Fruit fly (Drosophila melanogaster) whole organism, embryonic: ENCODE data around the gene CG31219.
A peak's percentile ranks its signal among the peaks of the same experiment; 100 is the strongest.

Experiments used
- CG10462 ChIP-seq: fragments of 200-800 bp; sonication (Bioruptor generic); optimal IDR thresholded peaks from 2 replicates; lab custom pipeline; 2016; ENCODE audit warnings: missing biosample characterization, missing genetic modification characterization
- CG10979 ChIP-seq: fragments of 200-800 bp; sonication (Bioruptor generic); optimal IDR thresholded peaks from 2 replicates; lab custom pipeline; 2018; ENCODE audit warnings: missing biosample characterization, mild to moderate bottlenecking, missing genetic modification characterization, moderate library complexity
- CG11093 ChIP-seq: fragments of 200-800 bp; sonication (Bioruptor generic); IDR thresholded peaks from 3 replicates; pipeline ENCODE4 v1.3.6; 2022; ENCODE audit warnings: missing biosample characterization, missing genetic modification characterization
- CG11723 ChIP-seq: fragments of 200-800 bp; sonication (Bioruptor generic); optimal IDR thresholded peaks from 2 replicates; lab custom pipeline; 2017; ENCODE audit warnings: missing biosample characterization, mild to moderate bottlenecking, missing genetic modification characterization
- CG14965 ChIP-seq: fragments of 200-800 bp; sonication (Bioruptor generic); optimal IDR thresholded peaks from 2 replicates; lab custom pipeline; 2016; ENCODE audit warnings: missing biosample characterization, missing genetic modification characterization, borderline replicate concordance
- CG15601 ChIP-seq: fragments of 200-800 bp; sonication (Bioruptor generic); optimal IDR thresholded peaks from 3 replicates; lab custom pipeline; 2019; ENCODE audit warnings: missing biosample characterization, mild to moderate bottlenecking, missing genetic modification characterization, moderate library complexity
- CG16779 ChIP-seq: fragments of 200-800 bp; sonication (Bioruptor generic); IDR thresholded peaks from 2 replicates; pipeline ENCODE4 v1.3.6; 2022; ENCODE audit warnings: missing biosample characterization, missing genetic modification characterization
- CG18476 ChIP-seq: fragments of 200-800 bp; sonication (Bioruptor generic); optimal IDR thresholded peaks from 2 replicates; lab custom pipeline; 2016; ENCODE audit warnings: missing biosample characterization, mild to moderate bottlenecking, missing genetic modification characterization
- CG2712 ChIP-seq: fragments of 200-800 bp; optimal IDR thresholded peaks from 3 replicates; lab custom pipeline; 2019; ENCODE audit warnings: missing biosample characterization, mild to moderate bottlenecking, missing genetic modification characterization, moderate library complexity
- CG30020 ChIP-seq: fragments of 200-800 bp; optimal IDR thresholded peaks from 2 replicates; lab custom pipeline; 2019; ENCODE audit warnings: missing biosample characterization, mild to moderate bottlenecking, missing genetic modification characterization, moderate library complexity
- CG3065 ChIP-seq: fragments of 200-800 bp; sonication (Bioruptor generic); optimal IDR thresholded peaks from 2 replicates; lab custom pipeline; 2016; ENCODE audit warnings: missing biosample characterization, missing genetic modification characterization
- CG4730 ChIP-seq: fragments of 200-800 bp; sonication (Bioruptor generic); IDR thresholded peaks from 2 replicates; pipeline ENCODE4 v1.3.6; 2022; ENCODE audit warnings: missing biosample characterization, missing genetic modification characterization
- CG7357 ChIP-seq: fragments of 200-800 bp; sonication (Bioruptor generic); IDR thresholded peaks from 3 replicates; pipeline ENCODE4 v1.3.6; 2022; ENCODE audit warnings: missing biosample characterization, missing genetic modification characterization
- CG7963 ChIP-seq: fragments of 200-800 bp; sonication (Bioruptor generic); IDR thresholded peaks from 3 replicates; pipeline ENCODE4 v1.3.6; 2022; ENCODE audit warnings: missing biosample characterization, missing genetic modification characterization; ENCODE audit not compliant: partially characterized antibody
- CG8281 ChIP-seq: fragments of 200-800 bp; sonication (Bioruptor generic); optimal IDR thresholded peaks from 2 replicates; lab custom pipeline; 2018; ENCODE audit warnings: missing biosample characterization, mild to moderate bottlenecking, missing genetic modification characterization, moderate library complexity
- CG8290 ChIP-seq, 3 experiments: fragments of 200-800 bp; sonication (Bioruptor generic); optimal IDR thresholded peaks; 2 replicates each; lab custom pipeline; 2016 to 2019; ENCODE audit warnings: missing biosample characterization in 3 of 3, missing genetic modification characterization in 3 of 3, mild to moderate bottlenecking in 2 of 3, moderate library complexity in 1 of 3
- CG8359 ChIP-seq: fragments of 200-800 bp; sonication (Bioruptor generic); optimal IDR thresholded peaks from 2 replicates; lab custom pipeline; 2017; ENCODE audit warnings: missing biosample characterization, mild to moderate bottlenecking, missing genetic modification characterization, borderline replicate concordance
- CG9727 ChIP-seq: fragments of 200-800 bp; sonication (Bioruptor generic); optimal IDR thresholded peaks from 3 replicates; lab custom pipeline; 2017; ENCODE audit warnings: missing biosample characterization, mild to moderate bottlenecking, missing genetic modification characterization
- CG9817 ChIP-seq: fragments of 200-800 bp; sonication (Bioruptor generic); optimal IDR thresholded peaks from 2 replicates; lab custom pipeline; 2018; ENCODE audit warnings: missing biosample characterization, mild to moderate bottlenecking, missing genetic modification characterization, moderate library complexity
- Dref ChIP-seq: fragments of 200-800 bp; sonication (Bioruptor generic); IDR thresholded peaks from 2 replicates; pipeline ENCODE4 v1.3.6; 2022; ENCODE audit warnings: missing biosample characterization, missing genetic modification characterization
- Eip74EF ChIP-seq, 2 experiments: fragments of 200-800 bp in 1 of 2; fragments of >200 bp in 1 of 2; sonication (Bioruptor generic) in 1 of 2; optimal IDR thresholded peaks; 2 replicates each; lab custom pipeline; 2017 to 2019; ENCODE audit warnings: missing biosample characterization in 2 of 2, missing genetic modification characterization in 2 of 2, mild to moderate bottlenecking in 1 of 2, moderate library complexity in 1 of 2
- Ets97D ChIP-seq: fragments of 200-800 bp; sonication (Bioruptor generic); optimal IDR thresholded peaks from 3 replicates; lab custom pipeline; 2016; ENCODE audit warnings: missing biosample characterization, missing genetic modification characterization
- Fer1 ChIP-seq: fragments of 200-800 bp; sonication (Bioruptor generic); optimal IDR thresholded peaks from 2 replicates; lab custom pipeline; 2017; ENCODE audit warnings: missing biosample characterization, mild to moderate bottlenecking, missing genetic modification characterization
- GATAe ChIP-seq: fragments of 200-800 bp; sonication (Bioruptor generic); conservative IDR thresholded peaks from 2 replicates; pipeline ENCODE4 v1.3.6; 2022; ENCODE audit warnings: missing biosample characterization, missing genetic modification characterization
- HLHmδ ChIP-seq: fragments of 200-800 bp; sonication (Bioruptor generic); optimal IDR thresholded peaks from 2 replicates; lab custom pipeline; 2018; ENCODE audit warnings: missing biosample characterization, mild to moderate bottlenecking, missing genetic modification characterization, moderate library complexity
- Kr ChIP-seq: fragments of 200-800 bp; sonication (Bioruptor generic); optimal IDR thresholded peaks from 2 replicates; lab custom pipeline; 2017; ENCODE audit warnings: missing biosample characterization, mild to moderate bottlenecking, missing genetic modification characterization
- Meics ChIP-seq: fragments of 200-800 bp; sonication (Bioruptor generic); optimal IDR thresholded peaks from 2 replicates; lab custom pipeline; 2017; ENCODE audit warnings: missing biosample characterization, mild to moderate bottlenecking, missing genetic modification characterization
- Mes4 ChIP-seq: fragments of 200-800 bp; sonication (Bioruptor generic); optimal IDR thresholded peaks from 2 replicates; lab custom pipeline; 2016; ENCODE audit warnings: missing biosample characterization, missing genetic modification characterization
- Sox100B ChIP-seq: fragments of 200-800 bp; sonication (Bioruptor generic); optimal IDR thresholded peaks from 3 replicates; lab custom pipeline; 2018; ENCODE audit warnings: missing biosample characterization, mild to moderate bottlenecking, missing genetic modification characterization
- Ssrp ChIP-seq: fragments of 200-800 bp; sonication (Bioruptor generic); optimal IDR thresholded peaks from 2 replicates; lab custom pipeline; 2018; ENCODE audit warnings: missing biosample characterization, mild to moderate bottlenecking, missing genetic modification characterization, moderate library complexity
- Stat92E ChIP-seq, 3 experiments: fragments of >200 bp in 2 of 3; fragments of 200-800 bp in 1 of 3; sonication (Bioruptor generic) in 1 of 3; optimal IDR thresholded peaks; 2 replicates each; lab custom pipeline; 2017 to 2019; ENCODE audit warnings: missing biosample characterization in 3 of 3, missing genetic modification characterization in 3 of 3, mild to moderate bottlenecking in 1 of 3, moderate library complexity in 1 of 3
- Xrp1 ChIP-seq: fragments of 200-800 bp; sonication (Bioruptor generic); IDR thresholded peaks from 2 replicates; pipeline ENCODE4 v1.3.6; 2022; ENCODE audit warnings: missing biosample characterization, missing genetic modification characterization
- ap ChIP-seq: fragments of 200-800 bp; sonication (Bioruptor generic); IDR thresholded peaks from 2 replicates; pipeline ENCODE4 v1.3.6; 2022; ENCODE audit warnings: missing biosample characterization, missing genetic modification characterization
- ara ChIP-seq: fragments of 200-800 bp; sonication (Bioruptor generic); IDR thresholded peaks from 2 replicates; pipeline ENCODE4 v1.3.6; 2022; ENCODE audit warnings: missing biosample characterization, missing genetic modification characterization
- ato ChIP-seq: fragments of 200-800 bp; sonication (Bioruptor generic); IDR thresholded peaks from 2 replicates; pipeline ENCODE4 v1.3.6; 2022; ENCODE audit warnings: missing biosample characterization, missing genetic modification characterization; ENCODE audit not compliant: partially characterized antibody
- cato ChIP-seq: fragments of 200-800 bp; sonication (Bioruptor generic); optimal IDR thresholded peaks from 2 replicates; lab custom pipeline; 2016; ENCODE audit warnings: missing biosample characterization, missing genetic modification characterization, borderline replicate concordance
- ems ChIP-seq: fragments of 200-800 bp; sonication (Bioruptor generic); optimal IDR thresholded peaks from 3 replicates; lab custom pipeline; 2016; ENCODE audit warnings: missing biosample characterization, missing genetic modification characterization
- en ChIP-seq: fragments of 200-800 bp; sonication (Bioruptor generic); optimal IDR thresholded peaks from 2 replicates; lab custom pipeline; 2016; ENCODE audit warnings: missing biosample characterization, missing genetic modification characterization
- fd3F ChIP-seq: fragments of 200-800 bp; sonication (Bioruptor generic); optimal IDR thresholded peaks from 2 replicates; lab custom pipeline; 2018; ENCODE audit warnings: missing biosample characterization, mild to moderate bottlenecking, missing genetic modification characterization, moderate library complexity
- fu2 ChIP-seq: fragments of 200-800 bp; sonication (Bioruptor generic); optimal IDR thresholded peaks from 2 replicates; lab custom pipeline; 2016; ENCODE audit warnings: missing biosample characterization, missing genetic modification characterization
- hbn ChIP-seq: fragments of 200-800 bp; sonication (Bioruptor generic); IDR thresholded peaks from 2 replicates; pipeline ENCODE4 v1.3.6; 2022; ENCODE audit warnings: missing biosample characterization, missing genetic modification characterization; ENCODE audit not compliant: partially characterized antibody
- kay ChIP-seq: fragments of 200-800 bp; sonication (Bioruptor generic); optimal IDR thresholded peaks from 2 replicates; lab custom pipeline; 2016; ENCODE audit warnings: missing biosample characterization, missing genetic modification characterization
- lola ChIP-seq, 3 experiments: fragments of >200 bp in 2 of 3; fragments of 200-800 bp in 1 of 3; sonication (Bioruptor generic) in 1 of 3; optimal IDR thresholded peaks; 2 replicates each; lab custom pipeline; 2017 to 2019; ENCODE audit warnings: missing biosample characterization in 3 of 3, missing genetic modification characterization in 3 of 3, mild to moderate bottlenecking in 1 of 3, moderate library complexity in 1 of 3
- odd ChIP-seq: fragments of 200-800 bp; sonication (Bioruptor generic); optimal IDR thresholded peaks from 2 replicates; lab custom pipeline; 2017; ENCODE audit warnings: missing biosample characterization, mild to moderate bottlenecking, missing genetic modification characterization
- p53 ChIP-seq: fragments of 200-800 bp; sonication (Bioruptor generic); optimal IDR thresholded peaks from 2 replicates; lab custom pipeline; 2016; ENCODE audit warnings: missing biosample characterization, missing genetic modification characterization
- pb ChIP-seq: fragments of 200-800 bp; sonication (Bioruptor generic); optimal IDR thresholded peaks from 3 replicates; lab custom pipeline; 2016; ENCODE audit warnings: missing biosample characterization, missing genetic modification characterization
- unc-4 ChIP-seq: fragments of 200-800 bp; sonication (Bioruptor generic); IDR thresholded peaks from 2 replicates; pipeline ENCODE4 v1.3.6; 2022; ENCODE audit warnings: missing biosample characterization, missing genetic modification characterization; ENCODE audit not compliant: partially characterized antibody
- zf30C ChIP-seq: fragments of 200-800 bp; sonication (Bioruptor generic); optimal IDR thresholded peaks from 3 replicates; lab custom pipeline; 2018; ENCODE audit warnings: missing biosample characterization, mild to moderate bottlenecking, missing genetic modification characterization

Gene CG31219

DNA sequence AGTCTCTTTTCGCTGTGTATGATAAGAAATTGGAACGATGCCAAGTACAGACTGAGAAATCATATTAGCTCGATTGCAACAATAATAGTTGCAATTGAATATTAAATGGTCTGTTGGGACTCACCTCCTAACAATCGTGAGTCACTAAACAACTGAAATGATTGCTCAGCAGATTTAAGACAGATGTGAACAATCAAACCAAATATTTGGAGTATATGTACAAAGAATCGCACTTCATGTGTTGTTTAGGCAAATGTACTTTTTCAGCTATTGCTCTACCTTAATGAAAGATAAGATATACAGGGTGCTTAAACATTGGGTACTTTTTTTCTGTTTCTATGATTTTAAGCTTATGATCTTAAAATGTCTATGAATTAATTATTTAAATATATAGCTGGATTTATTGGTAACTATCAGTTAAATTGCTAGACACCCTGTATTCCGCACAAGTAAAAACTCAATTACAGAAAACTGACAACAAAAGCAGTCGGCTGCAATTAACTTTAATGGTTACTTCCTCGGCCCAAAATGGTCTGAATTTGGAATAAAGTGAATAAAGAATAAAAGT is 9.2 kb upstream of the CG31219 start (continued):
- peak; percentile 27 for TF ChIP-seq cato (GFP tag; lab: Kevin White, UChicago)
- peak; percentile 50 for TF ChIP-seq CG8359 (GFP tag; lab: Kevin White, UChicago)
- TF ChIP-seq Dref (GFP tag; lab: Robert Waterston, UW), result no peak
- no peak for TF ChIP-seq Kr (GFP tag; lab: Kevin White, UChicago)
- no peak for TF ChIP-seq zf30C (GFP tag; lab: Kevin White, UChicago)
- peak; percentile 74 for TF ChIP-seq CG8281 (tag; lab: Kevin White, UChicago)
- TF ChIP-seq CG2712 (tag; lab: Kevin White, UChicago), result peak; percentile 89
- TF ChIP-seq CG9727 (GFP tag; lab: Kevin White, UChicago), result peak; percentile 85
- TF ChIP-seq unc-4 (GFP tag; lab: Robert Waterston, UW), result no peak
- no peak for TF ChIP-seq CG7963 (GFP tag; lab: Robert Waterston, UW)
- TF ChIP-seq CG16779 (GFP tag; lab: Robert Waterston, UW), result peak; percentile 83; the same call in 1 of the 2 replicates
- peak; percentile 88 for TF ChIP-seq CG10979 (tag; lab: Kevin White, UChicago)
- peak in 1 of 3 experiments; percentile 71 for TF ChIP-seq lola (GFP tag; optimal IDR thresholded peaks at IDR 0.05; lab: Kevin White, UChicago)
- TF ChIP-seq odd (GFP tag; lab: Kevin White, UChicago), result peak; percentile 87
- TF ChIP-seq CG18476 (GFP tag; lab: Kevin White, UChicago), result peak; percentile 62
- peak; percentile 86 for TF ChIP-seq CG15601
- peak; percentile 46; the same call in 1 of the 3 replicates for TF ChIP-seq CG11093 (GFP tag; lab: Robert Waterston, UW)
- TF ChIP-seq hbn (GFP tag; lab: Robert Waterston, UW), result no peak
- peak; percentile 65 for TF ChIP-seq ems (GFP tag; lab: Kevin White, UChicago)
- no peak for TF ChIP-seq ato (GFP tag; lab: Robert Waterston, UW)
- TF ChIP-seq ap, result peak; percentile 73
- TF ChIP-seq CG10462 (GFP tag; lab: Kevin White, UChicago), result peak; percentile 39
- no peak for TF ChIP-seq en (GFP tag; lab: Kevin White, UChicago)
- TF ChIP-seq ara (GFP tag; lab: Robert Waterston, UW), result peak; percentile 86
- peak; percentile 60 for TF ChIP-seq CG11723 (GFP tag; lab: Kevin White, UChicago)
- peak; percentile 74 for TF ChIP-seq GATAe
- no peak for TF ChIP-seq CG8290 (GFP tag; optimal IDR thresholded peaks at IDR 0.05; lab: Kevin White, UChicago)
- TF ChIP-seq CG8290 (tag; optimal IDR thresholded peaks at IDR 0.05; lab: Kevin White, UChicago), result peak; percentile 24 to 51
- TF ChIP-seq fu2, result no peak
- peak; percentile 36 for TF ChIP-seq pb (GFP tag; lab: Kevin White, UChicago)
- peak; percentile 74 for TF ChIP-seq CG4730
- TF ChIP-seq CG7357 (GFP tag; lab: Robert Waterston, UW), result peak; percentile 64
- TF ChIP-seq Ets97D (GFP tag; lab: Kevin White, UChicago), result no peak
- TF ChIP-seq Meics, result peak; percentile 90
- peak; percentile 88 for TF ChIP-seq Sox100B
- TF ChIP-seq Mes4, result peak; percentile 19
- no peak for TF ChIP-seq Stat92E (GFP tag; optimal IDR thresholded peaks at IDR 0.05; lab: Kevin White, UChicago)
- peak; percentile 91 for TF ChIP-seq Fer1
- no peak for TF ChIP-seq HLHmδ (GFP tag; lab: Kevin White, UChicago)
- no peak for TF ChIP-seq CG14965 (GFP tag; lab: Kevin White, UChicago)
- peak; percentile 91 for TF ChIP-seq Xrp1 (GFP tag; lab: Robert Waterston, UW)
- TF ChIP-seq CG3065 (GFP tag; lab: Kevin White, UChicago), result peak; percentile 27
- peak; percentile 70 for TF ChIP-seq kay
- TF ChIP-seq p53 (GFP tag; lab: Kevin White, UChicago), result no peak
- TF ChIP-seq fd3F (GFP tag; lab: Kevin White, UChicago), result peak; percentile 86
- TF ChIP-seq CG30020, result peak; percentile 23
- peak; percentile 80 for TF ChIP-seq CG9817
- TF ChIP-seq Eip74EF (GFP tag; optimal IDR thresholded peaks at IDR 0.05; lab: Kevin White, UChicago), result peak in 1 of 2 experiments; percentile 75
- peak; percentile 83 for TF ChIP-seq Ssrp (tag; lab: Kevin White, UChicago)
